Fruit fly (Drosophila melanogaster): ENCODE results near the gene CG14609.

DNA sequence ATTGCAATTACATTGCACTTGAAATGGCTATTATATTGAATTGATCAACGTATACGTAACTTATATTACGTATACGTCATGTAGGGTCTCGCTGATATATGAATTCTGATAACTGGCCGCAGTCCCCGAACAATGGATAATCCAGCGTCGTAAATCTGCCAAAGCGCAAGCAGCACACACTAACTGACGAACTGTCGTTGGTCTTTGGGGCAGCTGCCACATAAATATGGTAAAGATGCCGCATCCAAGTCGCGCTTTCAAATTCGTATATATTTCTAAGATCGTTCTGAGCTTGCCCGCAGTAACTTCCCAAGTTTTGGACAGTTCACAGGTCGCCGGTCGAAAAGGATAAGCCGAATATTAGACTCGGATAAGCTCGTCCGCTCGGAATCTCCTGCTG is 40.7 kb downstream of the CG14609 start, which contains the start of gene CG14607:
- TF ChIP-seq fru (GFP tag; optimal IDR thresholded peaks at IDR 0.05) (no peak), sage (GFP tag; optimal IDR thresholded peaks at IDR 0.05) (no peak), GATAd (GFP tag; optimal IDR thresholded peaks at IDR 0.05) (no peak)

Measured in whole organism, wandering third instar larva.